Fruit fly (Drosophila melanogaster) whole organism, embryonic: ENCODE data around the gene dnc.

Experiments
- BEAF-32 ChIP-seq: fragments of 200-800 bp; sonication (Bioruptor generic); optimal IDR thresholded peaks from 3 replicates; lab custom pipeline; 2017; ENCODE audit warnings: missing biosample characterization, missing genetic modification characterization, mild to moderate bottlenecking, moderate library complexity, missing genetic modification reagents
- Bteb2 ChIP-seq: fragments of 200-800 bp; sonication (Bioruptor generic); optimal IDR thresholded peaks from 2 replicates; lab custom pipeline; 2016; ENCODE audit warnings: missing biosample characterization, missing genetic modification characterization
- CG10565 ChIP-seq: fragments of 200-800 bp; sonication (Bioruptor generic); optimal IDR thresholded peaks from 3 replicates; lab custom pipeline; 2016; ENCODE audit warnings: missing biosample characterization, mild to moderate bottlenecking, missing genetic modification characterization
- CG11093 ChIP-seq: fragments of 200-800 bp; sonication (Bioruptor generic); IDR thresholded peaks from 3 replicates; pipeline ENCODE4 v1.3.6; 2022; ENCODE audit warnings: missing biosample characterization, missing genetic modification characterization
- CG11723 ChIP-seq: fragments of 200-800 bp; sonication (Bioruptor generic); optimal IDR thresholded peaks from 2 replicates; lab custom pipeline; 2017; ENCODE audit warnings: missing biosample characterization, mild to moderate bottlenecking, missing genetic modification characterization
- CG12071 ChIP-seq: fragments of 200-800 bp; sonication (Bioruptor generic); optimal IDR thresholded peaks from 3 replicates; lab custom pipeline; 2018; ENCODE audit warnings: missing biosample characterization, mild to moderate bottlenecking, missing genetic modification characterization
- CG14014 ChIP-seq: fragments of 200-800 bp; sonication (Bioruptor generic); IDR thresholded peaks from 2 replicates; pipeline ENCODE4 v1.3.6; 2022; ENCODE audit warnings: missing biosample characterization, missing genetic modification characterization
- CG14441 ChIP-seq: fragments of 200-800 bp; sonication (Bioruptor generic); IDR thresholded peaks from 2 replicates; pipeline ENCODE4 v1.3.6; 2022; ENCODE audit warnings: missing biosample characterization, missing genetic modification characterization
- CG1603 ChIP-seq: fragments of 200-800 bp; sonication (Bioruptor generic); optimal IDR thresholded peaks from 2 replicates; lab custom pipeline; 2019; ENCODE audit warnings: missing biosample characterization, mild to moderate bottlenecking, missing genetic modification characterization, moderate library complexity
- CG2199 ChIP-seq: fragments of 200-800 bp; sonication (Bioruptor generic); IDR thresholded peaks from 3 replicates; pipeline ENCODE4 v1.3.6; 2022; ENCODE audit warnings: missing biosample characterization, missing genetic modification characterization
- CG2889 ChIP-seq: fragments of 200-800 bp; sonication (Bioruptor generic); IDR thresholded peaks from 3 replicates; pipeline ENCODE4 v1.3.6; 2022; ENCODE audit warnings: missing biosample characterization, missing genetic modification characterization
- CG4424 ChIP-seq: fragments of 200-800 bp; sonication (Bioruptor generic); optimal IDR thresholded peaks from 3 replicates; lab custom pipeline; 2016; ENCODE audit warnings: missing biosample characterization, missing genetic modification characterization
- CG6654 ChIP-seq: fragments of 200-800 bp; sonication (Bioruptor generic); optimal IDR thresholded peaks from 2 replicates; lab custom pipeline; 2017; ENCODE audit warnings: missing biosample characterization, mild to moderate bottlenecking, missing genetic modification characterization
- CG6689 ChIP-seq: fragments of 200-800 bp; sonication (Bioruptor generic); IDR thresholded peaks from 2 replicates; pipeline ENCODE4 v1.3.6; 2022; ENCODE audit warnings: missing biosample characterization, missing genetic modification characterization
- CG6765 ChIP-seq: fragments of 200-800 bp; sonication (Bioruptor generic); optimal IDR thresholded peaks from 3 replicates; lab custom pipeline; 2017; ENCODE audit warnings: missing biosample characterization, mild to moderate bottlenecking, missing genetic modification characterization
- CG6791 ChIP-seq: fragments of 200-800 bp; sonication (Bioruptor generic); IDR thresholded peaks from 3 replicates; pipeline ENCODE4 v1.3.6; 2022; ENCODE audit warnings: missing biosample characterization, missing genetic modification characterization; ENCODE audit not compliant: partially characterized antibody
- CG8478 ChIP-seq: fragments of >200 bp; optimal IDR thresholded peaks from 2 replicates; lab custom pipeline; 2018
- Deaf1 ChIP-seq: fragments of 200-800 bp; optimal IDR thresholded peaks from 3 replicates; lab custom pipeline; 2019; ENCODE audit warnings: missing biosample characterization, mild to moderate bottlenecking, missing genetic modification characterization, moderate library complexity
- Dip2 ChIP-seq: fragments of 200-800 bp; sonication (Bioruptor generic); IDR thresholded peaks from 2 replicates; pipeline ENCODE4 v1.3.6; 2022; ENCODE audit warnings: missing biosample characterization, missing genetic modification characterization
- Elba2 ChIP-seq: fragments of 200-800 bp; sonication (Bioruptor generic); optimal IDR thresholded peaks from 3 replicates; lab custom pipeline; 2016; ENCODE audit warnings: missing biosample characterization, missing genetic modification characterization
- Hey ChIP-seq: fragments of 200-800 bp; sonication (Bioruptor generic); optimal IDR thresholded peaks from 3 replicates; lab custom pipeline; 2018; ENCODE audit warnings: missing biosample characterization, mild to moderate bottlenecking, missing genetic modification characterization
- HmgD ChIP-seq: fragments of 200-800 bp; sonication (Bioruptor generic); optimal IDR thresholded peaks from 3 replicates; lab custom pipeline; 2016; ENCODE audit warnings: missing biosample characterization, missing genetic modification characterization
- Side ChIP-seq: fragments of 200-800 bp; sonication (Bioruptor generic); optimal IDR thresholded peaks from 2 replicates; lab custom pipeline; 2016; ENCODE audit warnings: missing biosample characterization, missing genetic modification characterization
- Six4 ChIP-seq: fragments of 200-800 bp; sonication (Bioruptor generic); optimal IDR thresholded peaks from 2 replicates; lab custom pipeline; 2016; ENCODE audit warnings: missing biosample characterization, missing genetic modification characterization
- Sry-δ ChIP-seq: fragments of 200-800 bp; sonication (Bioruptor generic); optimal IDR thresholded peaks from 2 replicates; lab custom pipeline; 2016; ENCODE audit warnings: missing biosample characterization, missing genetic modification characterization
- Stat92E ChIP-seq, 3 experiments: fragments of >200 bp in 2 of 3; fragments of 200-800 bp in 1 of 3; sonication (Bioruptor generic) in 1 of 3; optimal IDR thresholded peaks; 2 replicates each; lab custom pipeline; 2017 to 2019; ENCODE audit warnings: missing biosample characterization in 3 of 3, missing genetic modification characterization in 3 of 3, mild to moderate bottlenecking in 1 of 3, moderate library complexity in 1 of 3
- TFAM ChIP-seq: fragments of 200-800 bp; sonication (Bioruptor generic); optimal IDR thresholded peaks from 2 replicates; lab custom pipeline; 2017; ENCODE audit warnings: missing biosample characterization, missing genetic modification characterization, inconsistent platforms
- Trl ChIP-seq, 3 experiments: fragments of >200 bp in 2 of 3; fragments of 200-800 bp in 1 of 3; sonication (Bioruptor generic) in 1 of 3; optimal IDR thresholded peaks; 2 replicates in 1 of 3; 3 replicates in 2 of 3; lab custom pipeline; 2016 to 2017; ENCODE audit warnings: missing biosample characterization in 1 of 3, missing genetic modification characterization in 1 of 3
- ab ChIP-seq: fragments of 200-800 bp; sonication (Bioruptor generic); optimal IDR thresholded peaks from 2 replicates; lab custom pipeline; 2016; ENCODE audit warnings: missing biosample characterization, missing genetic modification characterization
- br ChIP-seq: fragments of >200 bp; optimal IDR thresholded peaks from 2 replicates; lab custom pipeline; 2017
- chif ChIP-seq, 2 experiments: fragments of 200-800 bp; sonication (Bioruptor generic); optimal IDR thresholded peaks; 3 replicates each; lab custom pipeline; 2016; ENCODE audit warnings: missing biosample characterization in 2 of 2, missing genetic modification characterization in 2 of 2
- crp ChIP-seq, 2 experiments: fragments of 200-800 bp; sonication (Bioruptor generic); optimal IDR thresholded peaks; 2 replicates in 1 of 2; 3 replicates in 1 of 2; lab custom pipeline; 2017; ENCODE audit warnings: missing biosample characterization in 2 of 2, missing genetic modification characterization in 2 of 2, mild to moderate bottlenecking in 1 of 2, moderate library complexity in 1 of 2
- danr ChIP-seq: fragments of 200-800 bp; sonication (Bioruptor generic); IDR thresholded peaks from 2 replicates; pipeline ENCODE4 v1.3.6; 2022; ENCODE audit warnings: missing biosample characterization, missing genetic modification characterization
- dati ChIP-seq: fragments of 200-800 bp; sonication (Bioruptor generic); IDR thresholded peaks from 2 replicates; pipeline ENCODE4 v1.3.6; 2022; ENCODE audit warnings: missing biosample characterization, missing genetic modification characterization
- jigr1 ChIP-seq: fragments of 200-800 bp; sonication (Bioruptor generic); IDR thresholded peaks from 3 replicates; pipeline ENCODE4 v1.3.6; 2022; ENCODE audit warnings: missing biosample characterization, missing genetic modification characterization
- kni ChIP-seq: fragments of 200-800 bp; sonication (Bioruptor generic); optimal IDR thresholded peaks from 3 replicates; lab custom pipeline; 2017; ENCODE audit warnings: mild to moderate bottlenecking, missing biosample characterization, missing genetic modification reagents, missing genetic modification characterization
- lmd ChIP-seq: fragments of 200-800 bp; sonication (Bioruptor generic); IDR thresholded peaks from 2 replicates; pipeline ENCODE4 v1.3.6; 2022; ENCODE audit warnings: missing biosample characterization, missing genetic modification characterization
- luna ChIP-seq: fragments of 200-800 bp; sonication (Bioruptor generic); optimal IDR thresholded peaks from 2 replicates; lab custom pipeline; 2016; ENCODE audit warnings: missing biosample characterization, missing genetic modification characterization
- nmo ChIP-seq: fragments of 200-800 bp; sonication (Bioruptor generic); optimal IDR thresholded peaks from 2 replicates; lab custom pipeline; 2018; ENCODE audit warnings: missing biosample characterization, mild to moderate bottlenecking, missing genetic modification characterization, moderate library complexity
- phol ChIP-seq: fragments of 200-800 bp; sonication (Bioruptor generic); optimal IDR thresholded peaks from 3 replicates; lab custom pipeline; 2018; ENCODE audit warnings: missing biosample characterization, mild to moderate bottlenecking, missing genetic modification characterization, moderate library complexity
- prd ChIP-seq, 3 experiments: fragments of >200 bp in 2 of 3; fragments of 200-800 bp in 1 of 3; sonication (Bioruptor generic) in 1 of 3; optimal IDR thresholded peaks in 2 of 3; IDR thresholded peaks in 1 of 3; 2 replicates in 2 of 3; 3 replicates in 1 of 3; pipeline versions ENCODE4 v1.3.6 to Lab custom; 2017 to 2022; ENCODE audit warnings: missing biosample characterization in 1 of 3, missing genetic modification characterization in 1 of 3
- stc ChIP-seq: fragments of 200-800 bp; sonication (Bioruptor generic); IDR thresholded peaks from 2 replicates; pipeline ENCODE4 v1.3.6; 2022; ENCODE audit warnings: missing biosample characterization, missing genetic modification characterization
- tll ChIP-seq, 2 experiments: fragments of 200-800 bp in 1 of 2; fragments of >200 bp in 1 of 2; sonication (Bioruptor generic) in 1 of 2; optimal IDR thresholded peaks; 2 replicates each; lab custom pipeline; 2017 to 2019; ENCODE audit warnings: missing biosample characterization in 2 of 2, missing genetic modification characterization in 2 of 2, mild to moderate bottlenecking in 1 of 2, moderate library complexity in 1 of 2
- trh ChIP-seq: fragments of 200-800 bp; sonication (Bioruptor generic); optimal IDR thresholded peaks from 2 replicates; lab custom pipeline; 2016; ENCODE audit warnings: missing biosample characterization, missing genetic modification characterization
- tup ChIP-seq: fragments of 200-800 bp; sonication (Bioruptor generic); optimal IDR thresholded peaks from 2 replicates; lab custom pipeline; 2016; ENCODE audit warnings: missing biosample characterization, mild to moderate bottlenecking, missing genetic modification characterization, moderate library complexity
- wdn ChIP-seq: fragments of 200-800 bp; sonication (Bioruptor generic); IDR thresholded peaks from 2 replicates; pipeline ENCODE4 v1.3.6; 2022; ENCODE audit warnings: missing biosample characterization, missing genetic modification characterization
- zen2 ChIP-seq: fragments of 200-800 bp; sonication (Bioruptor generic); IDR thresholded peaks from 3 replicates; pipeline ENCODE4 v1.3.6; 2022; ENCODE audit warnings: missing biosample characterization, missing genetic modification characterization; ENCODE audit not compliant: partially characterized antibody
- zfh2 ChIP-seq: fragments of 200-800 bp; sonication (Bioruptor generic); optimal IDR thresholded peaks from 2 replicates; lab custom pipeline; 2016; ENCODE audit warnings: missing biosample characterization, missing genetic modification characterization

dnc gene

DNA sequence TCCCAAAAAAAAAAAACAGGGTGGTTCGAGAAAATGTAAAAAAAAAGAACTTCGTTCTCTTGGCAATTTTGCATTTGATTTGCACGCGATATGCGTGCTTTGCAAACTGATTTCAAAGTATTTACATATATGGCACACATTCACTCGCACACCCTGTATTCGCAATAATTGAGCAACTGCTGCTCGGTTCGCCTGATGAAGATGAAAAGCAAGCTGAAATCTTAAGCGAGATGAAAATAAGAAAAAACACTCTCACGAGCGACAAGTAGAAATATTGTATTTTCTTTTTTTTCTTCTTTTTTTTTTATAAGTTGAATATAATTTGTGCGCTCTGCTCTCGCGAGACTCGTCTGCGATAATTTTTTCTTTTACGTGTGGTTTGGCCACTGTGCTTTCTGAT lies 152.7 kb downstream of the dnc start (continued):
- TF ChIP-seq lmd (GFP tag; lab: Robert Waterston, UW) (peak; percentile 81; the same call in 1 of the 2 replicates), Stat92E (GFP tag; optimal IDR thresholded peaks at IDR 0.05; lab: Kevin White, UChicago) (no peak), Bteb2 (GFP tag; lab: Kevin White, UChicago) (peak; percentile 73), BEAF-32 (GFP tag; lab: Kevin White, UChicago) (no peak), CG4424 (GFP tag; lab: Kevin White, UChicago) (peak; percentile 69), prd (optimal IDR thresholded peaks at IDR 0.05; lab: Kevin White, UChicago) (no peak), prd (GFP tag; IDR thresholded peaks at IDR 0.05; lab: Robert Waterston, UW) (peak; percentile 79), tup (GFP tag; lab: Kevin White, UChicago) (peak; percentile 39), CG8478 (lab: Kevin White, UChicago) (no peak), zfh2 (GFP tag; lab: Kevin White, UChicago) (peak; percentile 66), Hey (tag; lab: Kevin White, UChicago) (peak; percentile 1), danr (GFP tag; lab: Robert Waterston, UW) (peak; percentile 46; the same call in 1 of the 2 replicates), CG2889 (GFP tag; lab: Robert Waterston, UW) (peak; percentile 61; the same call in 1 of the 3 replicates), Deaf1 (tag; lab: Kevin White, UChicago) (no peak), kni (no peak), Elba2 (GFP tag; lab: Kevin White, UChicago) (no peak), Side (GFP tag; lab: Kevin White, UChicago) (peak; percentile 70), Six4 (GFP tag; lab: Kevin White, UChicago) (peak; percentile 46), phol (tag; lab: Kevin White, UChicago) (peak; percentile 54), CG14014 (peak; percentile 84), chif (GFP tag; optimal IDR thresholded peaks at IDR 0.05; lab: Kevin White, UChicago) (peak; percentile 34 to 60), CG10565 (GFP tag; lab: Kevin White, UChicago) (peak; percentile 7), Sry-δ (GFP tag; lab: Kevin White, UChicago) (peak; percentile 25), zen2 (GFP tag; lab: Robert Waterston, UW) (no peak), CG6765 (GFP tag; lab: Kevin White, UChicago) (peak; percentile 71), ab (GFP tag; lab: Kevin White, UChicago) (no peak), luna (peak; percentile 61), CG6689 (GFP tag; lab: Robert Waterston, UW) (peak; percentile 79), TFAM (GFP tag; lab: Kevin White, UChicago) (no peak), CG12071 (GFP tag; lab: Kevin White, UChicago) (peak; percentile 84), HmgD (GFP tag; lab: Kevin White, UChicago) (no peak), CG1603 (tag; lab: Kevin White, UChicago) (peak; percentile 27), jigr1 (GFP tag; lab: Robert Waterston, UW) (no peak), CG14441 (peak; percentile 84), CG11723 (peak; percentile 60), Dip2 (GFP tag; lab: Robert Waterston, UW) (peak; percentile 33; the same call in 1 of the 2 replicates), CG11093 (GFP tag; lab: Robert Waterston, UW) (peak; percentile 49; the same call in 1 of the 3 replicates), trh (GFP tag; lab: Kevin White, UChicago) (no peak), br (lab: Kevin White, UChicago) (no peak), CG6654 (GFP tag; lab: Kevin White, UChicago) (no peak), tll (GFP tag; optimal IDR thresholded peaks at IDR 0.05; lab: Kevin White, UChicago) (no peak), stc (GFP tag; lab: Robert Waterston, UW) (peak; percentile 90), crp (GFP tag; optimal IDR thresholded peaks at IDR 0.05; lab: Kevin White, UChicago) (no peak), CG6791 (GFP tag; lab: Robert Waterston, UW) (no peak), CG2199 (GFP tag; lab: Robert Waterston, UW) (no peak), nmo (GFP tag; lab: Kevin White, UChicago) (peak; percentile 52), Trl (optimal IDR thresholded peaks at IDR 0.05; lab: Kevin White, UChicago) (no peak), Trl (GFP tag; optimal IDR thresholded peaks at IDR 0.05; lab: Kevin White, UChicago) (peak; percentile 61), dati (peak; percentile 66), wdn (GFP tag; lab: Robert Waterston, UW) (peak; percentile 62)
- TF ChIP-seq, all 482 proteins: peak for 338
